Worm (Caenorhabditis elegans): ENCODE measurements around the gene dmsr-7.

ce11 chrV:5362220-5362619, 42.9 kb upstream of the dmsr-7 start:
- TF ChIP-seq him-1 (tag; optimal IDR thresholded peaks at IDR 0.05), result no peak
- no peak for TF ChIP-seq dao-5 (tag; optimal IDR thresholded peaks at IDR 0.05)
- TF ChIP-seq W03F9.2 (tag; optimal IDR thresholded peaks at IDR 0.05), result no peak

All from whole organism, L4/young adult.